Fruit fly (Drosophila melanogaster): ENCODE measurements around the gene CG1647.

CG1647 gene

dm6 chr3R:28870364-28870763, 50.3 kb downstream of the CG1647 start:
- no peak for TF ChIP-seq pan (optimal IDR thresholded peaks at IDR 0.05)
- no peak for TF ChIP-seq Dll (optimal IDR thresholded peaks at IDR 0.05)
- TF ChIP-seq CG8478 (optimal IDR thresholded peaks at IDR 0.05), result no peak
- TF ChIP-seq psq (optimal IDR thresholded peaks at IDR 0.05), result no peak
- no peak for TF ChIP-seq EcR (GFP tag; optimal IDR thresholded peaks at IDR 0.05)
- TF ChIP-seq usp (GFP tag; optimal IDR thresholded peaks at IDR 0.05), result no peak

dm6 chr3R:28872605-28873004, 52.6 kb downstream of the CG1647 start, which contains the start of gene Nepl17:
Gene Nepl17, plus strand, starts transcription at chr3R:28872905.
- TF ChIP-seq Dll (optimal IDR thresholded peaks at IDR 0.05) (no peak), psq (optimal IDR thresholded peaks at IDR 0.05) (no peak), pan (optimal IDR thresholded peaks at IDR 0.05) (no peak), CG8478 (optimal IDR thresholded peaks at IDR 0.05) (no peak), usp (GFP tag; optimal IDR thresholded peaks at IDR 0.05) (no peak), EcR (GFP tag; optimal IDR thresholded peaks at IDR 0.05) (no peak)
